Fruit fly (Drosophila melanogaster): ENCODE data around the gene Vps16A.
A peak's percentile ranks its signal among the peaks of the same experiment; 100 is the strongest.

Vps16A gene

DNA sequence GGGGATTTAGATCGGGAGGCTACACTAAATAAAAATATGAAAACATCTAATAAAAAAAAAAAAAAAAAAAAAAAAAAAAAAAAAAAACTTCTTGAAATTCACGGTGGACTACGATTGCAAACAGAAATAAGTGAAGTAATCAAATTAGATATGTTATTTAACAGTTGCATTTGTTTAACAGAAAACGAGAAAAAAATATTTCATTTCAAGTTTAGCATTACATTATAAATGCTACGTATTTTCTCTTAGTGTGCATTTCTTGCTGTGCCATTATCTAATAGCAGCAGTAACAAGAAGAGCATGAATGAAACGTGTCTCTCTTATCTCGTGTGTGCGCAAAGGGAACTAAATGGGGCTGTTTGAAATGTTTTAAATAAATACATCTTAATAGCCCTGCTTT lies 42.0 kb upstream of the Vps16A start (continued):
- TF ChIP-seq CG18599 (GFP tag; optimal IDR thresholded peaks at IDR 0.05), result peak; percentile 66
- peak; percentile 10 for TF ChIP-seq her (GFP tag; optimal IDR thresholded peaks at IDR 0.05)
- no peak for TF ChIP-seq Hey (tag; optimal IDR thresholded peaks at IDR 0.05)
- peak; percentile 21 for TF ChIP-seq CG15514 (GFP tag; optimal IDR thresholded peaks at IDR 0.05)
- TF ChIP-seq tll (GFP tag; optimal IDR thresholded peaks at IDR 0.05), result no peak
- no peak; the same call in 1 of the 2 replicates for TF ChIP-seq Rx (GFP tag; IDR thresholded peaks at IDR 0.05)
- 0 out of 2 replicates have a peak, but pooled peaks have one; percentile 14 for TF ChIP-seq Adf1 (GFP tag; IDR thresholded peaks at IDR 0.05)
- no peak for TF ChIP-seq luna (GFP tag; optimal IDR thresholded peaks at IDR 0.05)
- TF ChIP-seq tgo (GFP tag; IDR thresholded peaks at IDR 0.05), result peak; percentile 80
- no peak for TF ChIP-seq chinmo (GFP tag; IDR thresholded peaks at IDR 0.05; ENCODE audit: partially characterized antibody)
- peak; percentile 14 for TF ChIP-seq CG15696 (tag; optimal IDR thresholded peaks at IDR 0.05)
- peak; percentile 69; the same call in 2 of the 3 replicates for TF ChIP-seq ci (GFP tag; IDR thresholded peaks at IDR 0.05)
- TF ChIP-seq fd64A (GFP tag; optimal IDR thresholded peaks at IDR 0.05), result no peak
- TF ChIP-seq Aef1 (GFP tag; IDR thresholded peaks at IDR 0.05), result peak; percentile 73
- TF ChIP-seq p53 (GFP tag; optimal IDR thresholded peaks at IDR 0.05), result no peak
- no peak for TF ChIP-seq pita (GFP tag; optimal IDR thresholded peaks at IDR 0.05)
- TF ChIP-seq gt (GFP tag; IDR thresholded peaks at IDR 0.05), result no peak
- no peak for TF ChIP-seq NC2β (GFP tag; optimal IDR thresholded peaks at IDR 0.05)
- TF ChIP-seq schlank (tag; optimal IDR thresholded peaks at IDR 0.05), result no peak
- no peak for TF ChIP-seq cas (GFP tag; IDR thresholded peaks at IDR 0.05)
- TF ChIP-seq CG16815 (GFP tag; optimal IDR thresholded peaks at IDR 0.05), result no peak
- peak; percentile 76 for TF ChIP-seq stc (GFP tag; IDR thresholded peaks at IDR 0.05)
- TF ChIP-seq tx (GFP tag; optimal IDR thresholded peaks at IDR 0.05), result peak; percentile 23
- no peak for TF ChIP-seq Dfd (GFP tag; optimal IDR thresholded peaks at IDR 0.05)
- no peak for TF ChIP-seq sr (GFP tag; IDR thresholded peaks at IDR 0.05)
- no peak for TF ChIP-seq Usf (GFP tag; optimal IDR thresholded peaks at IDR 0.05)
- TF ChIP-seq TFAM (GFP tag; optimal IDR thresholded peaks at IDR 0.05), result no peak
- TF ChIP-seq CG7745 (tag; optimal IDR thresholded peaks at IDR 0.05), result no peak
- TF ChIP-seq CG4730 (GFP tag; IDR thresholded peaks at IDR 0.05), result peak; percentile 45; the same call in 1 of the 2 replicates
- TF ChIP-seq CG4854 (GFP tag; optimal IDR thresholded peaks at IDR 0.05), result no peak
- no peak for TF ChIP-seq org-1 (GFP tag; optimal IDR thresholded peaks at IDR 0.05)
- no peak for TF ChIP-seq CG10543 (GFP tag; optimal IDR thresholded peaks at IDR 0.05)
- TF ChIP-seq CG9817 (tag; optimal IDR thresholded peaks at IDR 0.05), result peak; percentile 42
- no peak for TF ChIP-seq MTF-1 (GFP tag; optimal IDR thresholded peaks at IDR 0.05; ENCODE audit: borderline replicate concordance)
- TF ChIP-seq ac (GFP tag; optimal IDR thresholded peaks at IDR 0.05), result no peak
- no peak for TF ChIP-seq pfk (GFP tag; optimal IDR thresholded peaks at IDR 0.05)
- TF ChIP-seq CG14965 (GFP tag; optimal IDR thresholded peaks at IDR 0.05; ENCODE audit: borderline replicate concordance), result no peak

DNA sequence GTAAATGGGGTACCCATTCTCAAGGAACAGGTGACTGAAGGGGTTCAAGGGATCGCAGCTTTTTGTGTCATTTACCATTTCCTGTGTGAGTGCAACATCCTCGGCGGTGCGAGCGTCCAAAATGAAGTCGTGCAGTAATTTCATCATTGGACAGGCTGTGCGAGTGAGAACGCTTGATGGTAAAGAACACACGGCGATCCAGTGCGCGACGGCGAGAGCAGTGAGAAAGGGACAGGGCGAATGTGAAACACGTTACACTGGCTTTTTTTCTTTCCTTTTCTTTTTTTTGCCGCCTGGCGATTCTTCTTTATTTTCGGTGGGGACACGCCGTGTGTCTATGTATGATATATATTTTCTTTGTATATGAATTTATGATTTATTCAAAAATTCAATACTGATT lies 40.7 kb upstream of the Vps16A start:
- TF ChIP-seq Fer3 (tag; optimal IDR thresholded peaks at IDR 0.05) (no peak), CG1832 (GFP tag; optimal IDR thresholded peaks at IDR 0.05) (peak; percentile 80), CG17359 (tag; optimal IDR thresholded peaks at IDR 0.05) (peak; percentile 33), Hr51 (GFP tag; optimal IDR thresholded peaks at IDR 0.05) (no peak), ro (GFP tag; IDR thresholded peaks at IDR 0.05) (no peak), CTCF (GFP tag; optimal IDR thresholded peaks at IDR 0.05) (no peak), CG4707 (GFP tag; optimal IDR thresholded peaks at IDR 0.05) (no peak), insv (GFP tag; optimal IDR thresholded peaks at IDR 0.05) (no peak), MTF-1 (GFP tag; optimal IDR thresholded peaks at IDR 0.05; ENCODE audit: borderline replicate concordance) (no peak), PHDP (tag; optimal IDR thresholded peaks at IDR 0.05) (no peak), Xrp1 (GFP tag; IDR thresholded peaks at IDR 0.05) (peak; percentile 34; the same call in 1 of the 2 replicates), sim (GFP tag; IDR thresholded peaks at IDR 0.05) (no peak), Trl (optimal IDR thresholded peaks at IDR 0.05) (no peak), Trl (GFP tag; optimal IDR thresholded peaks at IDR 0.05) (no peak), CG3995 (GFP tag; optimal IDR thresholded peaks at IDR 0.05) (no peak), CG10321 (GFP tag; IDR thresholded peaks at IDR 0.05) (peak; percentile 40; the same call in 1 of the 2 replicates), CG10654 (GFP tag; optimal IDR thresholded peaks at IDR 0.05) (no peak), Gsc (GFP tag; IDR thresholded peaks at IDR 0.05) (no peak)
